Fruit fly (Drosophila melanogaster) whole organism: ENCODE measurements around the gene IFT57.

ENCODE experiments used
- CG8478 ChIP-seq: fragments of >200 bp; optimal IDR thresholded peaks from 2 replicates; lab custom pipeline; 2018; ENCODE audit warnings: inconsistent platforms
- Dll ChIP-seq: fragments of >200 bp; optimal IDR thresholded peaks from 2 replicates; lab custom pipeline; 2017
- EcR ChIP-seq, 2 experiments: fragments of >200 bp; optimal IDR thresholded peaks; 2 replicates each; lab custom pipeline; 2017; ENCODE audit warnings: missing biosample characterization in 2 of 2, missing genetic modification characterization in 2 of 2, missing genetic modification reagents in 2 of 2
- pan ChIP-seq: fragments of >200 bp; optimal IDR thresholded peaks from 2 replicates; lab custom pipeline; 2017
- psq ChIP-seq: fragments of >200 bp; optimal IDR thresholded peaks from 2 replicates; lab custom pipeline; 2017
- usp ChIP-seq: fragments of >200 bp; optimal IDR thresholded peaks from 2 replicates; lab custom pipeline; 2017; ENCODE audit warnings: missing biosample characterization, missing genetic modification characterization, mixed read lengths

dm6 chr2L:3530186-3530832 is at the start of gene IFT57, which contains the start of gene Spindly:
- TF ChIP-seq EcR (GFP tag; optimal IDR thresholded peaks at IDR 0.05; lab: Kevin White, UChicago), result no peak
- no peak for TF ChIP-seq Dll
- no peak for TF ChIP-seq usp (GFP tag; lab: Kevin White, UChicago)
- no peak for TF ChIP-seq CG8478
- TF ChIP-seq psq (lab: Kevin White, UChicago), result no peak
- no peak for TF ChIP-seq pan (lab: Kevin White, UChicago)
